Fruit fly (Drosophila melanogaster): Measurements from ENCODE around the gene Es2.

DNA sequence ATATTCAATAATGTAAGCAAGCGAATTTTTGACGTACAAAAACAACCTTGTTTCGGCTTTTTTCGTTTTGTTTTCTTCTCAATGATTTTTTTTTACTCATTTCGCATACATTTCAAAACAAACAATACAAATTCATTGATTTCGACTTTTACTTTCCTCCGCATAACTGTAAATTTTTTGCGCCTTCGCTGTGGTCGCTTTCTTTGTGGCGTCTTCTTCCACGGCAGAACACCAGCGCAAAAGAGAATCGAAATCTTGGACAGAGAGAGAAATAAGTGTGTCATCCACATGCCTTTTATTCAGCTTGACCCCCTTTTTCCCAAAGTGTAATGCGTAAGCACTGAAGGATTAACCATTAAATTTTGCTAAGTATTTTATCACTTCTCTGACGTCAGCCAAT is 46.9 kb upstream of the Es2 start:
- TF ChIP-seq h (optimal IDR thresholded peaks at IDR 0.05) (no peak), Sin3A (optimal IDR thresholded peaks at IDR 0.05) (no peak), insv (optimal IDR thresholded peaks at IDR 0.05) (no peak), ttk (optimal IDR thresholded peaks at IDR 0.05) (no peak)
